Worm (Caenorhabditis elegans) whole organism, L2 larva: ENCODE measurements around the gene F16F9.4.

ENCODE experiments used
- C34F6.9 ChIP-seq: fragments of 150-350 bp; optimal IDR thresholded peaks from 2 replicates; lab custom pipeline; 2014; ENCODE audit warnings: missing biosample characterization, missing genetic modification characterization
- F13H6.1 ChIP-seq: sonication (generic microtip); optimal IDR thresholded peaks from 2 replicates; lab custom pipeline; 2016; ENCODE audit warnings: missing genetic modification characterization, missing compliant biosample characterization
- R02D3.7 ChIP-seq: fragments of 150-350 bp; optimal IDR thresholded peaks from 2 replicates; lab custom pipeline; 2014; ENCODE audit warnings: missing biosample characterization, missing genetic modification characterization
- alr-1 ChIP-seq: fragments of 150-350 bp; optimal IDR thresholded peaks from 2 replicates; lab custom pipeline; 2014; ENCODE audit warnings: missing biosample characterization, missing genetic modification characterization
- aly-2 ChIP-seq: fragments of 150-350 bp; optimal IDR thresholded peaks from 2 replicates; lab custom pipeline; 2014; ENCODE audit warnings: missing biosample characterization, missing genetic modification characterization
- ama-1 ChIP-seq: fragments of 150-350 bp; optimal IDR thresholded peaks from 2 replicates; lab custom pipeline; 2018; ENCODE audit warnings: inconsistent platforms
- ceh-16 ChIP-seq: fragments of 150-350 bp; optimal IDR thresholded peaks from 2 replicates; lab custom pipeline; 2014; ENCODE audit warnings: missing biosample characterization, missing genetic modification characterization
- ceh-82 ChIP-seq: fragments of 150-350 bp; optimal IDR thresholded peaks from 2 replicates; lab custom pipeline; 2014; ENCODE audit warnings: missing biosample characterization, missing genetic modification characterization
- crh-2 ChIP-seq: sonication (generic microtip); optimal IDR thresholded peaks from 2 replicates; lab custom pipeline; 2017; ENCODE audit warnings: missing biosample characterization, missing genetic modification characterization
- dmd-4 ChIP-seq: sonication (generic microtip); optimal IDR thresholded peaks from 2 replicates; lab custom pipeline; 2017; ENCODE audit warnings: missing biosample characterization, missing genetic modification characterization
- elt-1 ChIP-seq: fragments of 150-350 bp; optimal IDR thresholded peaks from 2 replicates; lab custom pipeline; 2014; ENCODE audit warnings: missing biosample characterization, missing genetic modification characterization
- elt-3 ChIP-seq: sonication (generic microtip); optimal IDR thresholded peaks from 2 replicates; lab custom pipeline; 2017; ENCODE audit warnings: missing biosample characterization, missing genetic modification characterization
- fos-1 ChIP-seq: fragments of 150-350 bp; optimal IDR thresholded peaks from 2 replicates; lab custom pipeline; 2014; ENCODE audit warnings: missing biosample characterization, missing genetic modification characterization
- gmeb-1 ChIP-seq: fragments of 150-350 bp; optimal IDR thresholded peaks from 2 replicates; lab custom pipeline; 2014; ENCODE audit warnings: missing biosample characterization, missing genetic modification characterization
- lin-11 ChIP-seq: fragments of 150-350 bp; sonication (generic microtip); optimal IDR thresholded peaks from 2 replicates; lab custom pipeline; 2014; ENCODE audit warnings: missing biosample characterization, missing genetic modification characterization, inconsistent platforms, mixed read lengths
- lin-39 ChIP-seq: fragments of 150-350 bp; optimal IDR thresholded peaks from 2 replicates; lab custom pipeline; 2014; ENCODE audit warnings: missing biosample characterization, missing genetic modification reagents, missing genetic modification characterization
- lsy-2 ChIP-seq, 2 experiments: fragments of 150-350 bp in 1 of 2; sonication (generic microtip) in 1 of 2; optimal IDR thresholded peaks; 2 replicates each; lab custom pipeline; 2014 to 2017; ENCODE audit warnings: missing biosample characterization in 2 of 2, missing genetic modification characterization in 2 of 2
- mab-5 ChIP-seq: fragments of 150-350 bp; optimal IDR thresholded peaks from 2 replicates; lab custom pipeline; 2014; ENCODE audit warnings: missing biosample characterization, missing genetic modification characterization
- mbf-1 ChIP-seq: sonication (generic microtip); optimal IDR thresholded peaks from 2 replicates; lab custom pipeline; 2017; ENCODE audit warnings: missing biosample characterization, missing genetic modification characterization
- mdl-1 ChIP-seq, 2 experiments: fragments of 150-350 bp in 1 of 2; sonication (generic microtip) in 1 of 2; optimal IDR thresholded peaks; 2 replicates each; lab custom pipeline; 2017; ENCODE audit warnings: missing biosample characterization in 2 of 2, missing genetic modification characterization in 2 of 2
- nhr-10 ChIP-seq: sonication (generic microtip); optimal IDR thresholded peaks from 2 replicates; lab custom pipeline; 2017; ENCODE audit warnings: missing biosample characterization, missing genetic modification characterization
- nhr-11 ChIP-seq: fragments of 150-350 bp; optimal IDR thresholded peaks from 2 replicates; lab custom pipeline; 2014; ENCODE audit warnings: missing biosample characterization, missing genetic modification characterization
- nhr-21 ChIP-seq: fragments of 150-350 bp; optimal IDR thresholded peaks from 2 replicates; lab custom pipeline; 2014; ENCODE audit warnings: missing biosample characterization, missing genetic modification characterization
- nhr-23 ChIP-seq: fragments of 150-350 bp; optimal IDR thresholded peaks from 2 replicates; lab custom pipeline; 2014; ENCODE audit warnings: missing biosample characterization, missing genetic modification reagents, missing genetic modification characterization
- nhr-237 ChIP-seq: fragments of 150-350 bp; optimal IDR thresholded peaks from 2 replicates; lab custom pipeline; 2014; ENCODE audit warnings: missing biosample characterization, missing genetic modification characterization
- nhr-25 ChIP-seq: fragments of 150-350 bp; sonication (generic microtip); optimal IDR thresholded peaks from 3 replicates; lab custom pipeline; 2014; ENCODE audit warnings: missing biosample characterization, missing genetic modification characterization
- sem-4 ChIP-seq: fragments of 150-350 bp; optimal IDR thresholded peaks from 2 replicates; lab custom pipeline; 2014; ENCODE audit warnings: missing biosample characterization, missing genetic modification reagents, missing genetic modification characterization
- skn-1 ChIP-seq: sonication (generic microtip); optimal IDR thresholded peaks from 2 replicates; lab custom pipeline; 2017; ENCODE audit warnings: missing biosample characterization, missing genetic modification characterization
- sma-3 ChIP-seq: sonication (generic microtip); optimal IDR thresholded peaks from 2 replicates; lab custom pipeline; 2016; ENCODE audit warnings: missing genetic modification reagents, missing genetic modification characterization, missing compliant biosample characterization
- sma-9 ChIP-seq, 2 experiments: fragments of 150-350 bp in 1 of 2; sonication (generic microtip) in 1 of 2; optimal IDR thresholded peaks; 2 replicates each; lab custom pipeline; 2014 to 2016; ENCODE audit warnings: missing genetic modification characterization in 2 of 2, mild to moderate bottlenecking in 1 of 2, missing biosample characterization in 1 of 2, missing compliant biosample characterization in 1 of 2, missing genetic modification reagents in 1 of 2, moderate library complexity in 1 of 2
- snpc-4 ChIP-seq: fragments of 150-350 bp; optimal IDR thresholded peaks from 2 replicates; lab custom pipeline; 2014; ENCODE audit warnings: missing biosample characterization, missing genetic modification characterization
- unc-62 ChIP-seq: fragments of 150-350 bp; optimal IDR thresholded peaks from 2 replicates; lab custom pipeline; 2014; ENCODE audit warnings: missing biosample characterization, missing genetic modification reagents, missing genetic modification characterization
- zag-1 ChIP-seq: fragments of 150-350 bp; optimal IDR thresholded peaks from 2 replicates; lab custom pipeline; 2014; ENCODE audit warnings: missing biosample characterization, missing genetic modification characterization
- ztf-1 ChIP-seq: fragments of 200-800 bp; sonication (Bioruptor generic); conservative IDR thresholded peaks from 2 replicates; pipeline ENCODE4 v1.3.6; 2022; ENCODE audit warnings: missing genetic modification characterization, missing compliant biosample characterization
- ztf-11 ChIP-seq: sonication (generic microtip); optimal IDR thresholded peaks from 2 replicates; lab custom pipeline; 2017; ENCODE audit warnings: missing biosample characterization, missing genetic modification characterization
- ztf-4 ChIP-seq: fragments of 150-350 bp; optimal IDR thresholded peaks from 2 replicates; lab custom pipeline; 2014; ENCODE audit warnings: missing biosample characterization, missing genetic modification characterization

F16F9.4 gene

ce11 chrX:8421594-8421993 is 41.6 kb downstream of the F16F9.4 start:
- TF ChIP-seq sma-3 (GFP tag; lab: Kevin White, UChicago), result no peak
- TF ChIP-seq snpc-4 (tag; lab: Kevin White, UChicago), result no peak
- TF ChIP-seq aly-2, result no peak
- no peak for TF ChIP-seq F13H6.1

ce11 chrX:8419252-8419651 is 43.9 kb downstream of the F16F9.4 start:
- TF ChIP-seq sma-9 (GFP tag; optimal IDR thresholded peaks at IDR 0.05; lab: Kevin White, UChicago), result peak; percentile 18
- no peak for TF ChIP-seq sma-9 (tag; optimal IDR thresholded peaks at IDR 0.05; lab: Kevin White, UChicago)
- TF ChIP-seq nhr-23 (tag; lab: Kevin White, UChicago), result no peak
- TF ChIP-seq mab-5, result no peak

DNA sequence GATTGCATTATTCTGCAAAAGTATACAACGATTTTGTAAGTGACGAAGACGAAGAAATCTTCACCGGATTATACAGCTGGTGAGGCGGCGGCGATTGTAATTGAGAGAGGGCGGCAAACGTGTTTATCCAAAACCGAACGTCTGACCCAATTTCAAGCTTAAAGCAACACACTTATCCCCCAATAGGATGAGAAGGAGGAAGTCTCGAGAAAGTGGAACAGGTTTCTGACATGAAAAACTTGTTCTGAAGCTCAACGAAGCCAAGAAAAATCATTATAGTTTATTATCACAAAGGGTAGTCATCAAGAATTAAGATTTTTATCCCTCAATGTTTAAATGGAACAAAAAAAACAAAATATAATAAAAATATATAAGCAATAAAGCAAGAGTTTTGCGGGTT is 44.8 kb downstream of the F16F9.4 start, which contains the start of gene spp-13:
Gene spp-13 (minus strand): TSS at position 143 of the 400 bp plus-strand sequence.
- TF ChIP-seq nhr-21 (tag; lab: Kevin White, UChicago) (peak; percentile 28), nhr-23 (tag; lab: Kevin White, UChicago) (no peak), sem-4 (tag; lab: Kevin White, UChicago) (peak; percentile 54), ztf-4 (tag; lab: Kevin White, UChicago) (no peak), unc-62 (GFP tag; lab: Kevin White, UChicago) (no peak), C34F6.9 (no peak), ama-1 (lab: Kevin White, UChicago) (no peak), lin-39 (no peak), aly-2 (no peak)

- no peak for TF ChIP-seq C34F6.9
- peak; percentile 19 for TF ChIP-seq fos-1 (tag; lab: Kevin White, UChicago)
Measured at ce11 chrX:8417727-8418126, 45.4 kb downstream of the F16F9.4 start.

DNA sequence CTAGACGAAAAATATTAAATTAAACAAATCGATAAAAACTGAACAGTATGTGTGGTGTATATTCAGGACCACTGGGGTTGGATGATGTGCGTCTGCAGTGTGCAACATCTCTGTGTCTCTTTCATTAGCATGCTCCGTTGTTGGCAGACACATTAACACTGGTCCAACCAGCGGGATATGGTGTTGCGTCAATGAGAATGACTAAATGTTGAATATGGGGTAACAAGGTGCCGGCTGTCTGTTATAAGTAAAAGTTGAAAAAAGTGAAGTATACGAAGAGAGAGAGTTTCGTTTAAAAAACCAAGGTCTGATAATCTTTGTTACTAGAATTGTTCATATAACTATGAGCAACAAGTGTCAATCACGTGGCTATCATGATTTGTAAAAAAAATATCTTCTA is 46.3 kb downstream of the F16F9.4 start, which contains the start of gene ced-8:
Gene ced-8 (minus strand): TSS at position 101 of the 400 bp plus-strand sequence.
- TF ChIP-seq gmeb-1 (tag; lab: Kevin White, UChicago), result no peak
- no peak for TF ChIP-seq zag-1 (tag; lab: Kevin White, UChicago)
- no peak for TF ChIP-seq nhr-11 (tag; lab: Kevin White, UChicago)
- TF ChIP-seq nhr-237 (tag; lab: Kevin White, UChicago), result no peak
- no peak for TF ChIP-seq ceh-16 (tag; lab: Kevin White, UChicago)
- no peak for TF ChIP-seq mbf-1 (tag; lab: Kevin White, UChicago)
- no peak for TF ChIP-seq mab-5
- TF ChIP-seq crh-2, result no peak
- no peak for TF ChIP-seq lin-39
- TF ChIP-seq unc-62 (GFP tag; lab: Kevin White, UChicago), result no peak
- no peak for TF ChIP-seq lsy-2 (tag; optimal IDR thresholded peaks at IDR 0.05; lab: Kevin White, UChicago)
- no peak for TF ChIP-seq ztf-1 (GFP tag; lab: Robert Waterston, UW)

- TF ChIP-seq aly-2 (no peak), elt-3 (tag; lab: Kevin White, UChicago) (no peak), skn-1 (tag; lab: Kevin White, UChicago) (no peak), mdl-1 (tag; optimal IDR thresholded peaks at IDR 0.05; lab: Kevin White, UChicago) (no peak), lin-11 (tag; lab: Kevin White, UChicago) (no peak), C34F6.9 (no peak), zag-1 (tag; lab: Kevin White, UChicago) (no peak), unc-62 (GFP tag; lab: Kevin White, UChicago) (no peak), nhr-11 (tag; lab: Kevin White, UChicago) (no peak), nhr-10 (tag; lab: Kevin White, UChicago) (no peak), ceh-82 (tag; lab: Kevin White, UChicago) (no peak), elt-1 (no peak), ztf-1 (GFP tag; lab: Robert Waterston, UW) (no peak), lsy-2 (tag; optimal IDR thresholded peaks at IDR 0.05; lab: Kevin White, UChicago) (no peak), nhr-25 (tag; lab: Kevin White, UChicago) (no peak), dmd-4 (tag; lab: Kevin White, UChicago) (no peak), F13H6.1 (no peak), ztf-11 (tag; lab: Kevin White, UChicago) (no peak), R02D3.7 (tag; lab: Kevin White, UChicago) (no peak), alr-1 (tag; lab: Kevin White, UChicago) (no peak)
Measured at ce11 chrX:8413130-8413529, 50.0 kb downstream of the F16F9.4 start, which contains the start of gene F08F1.4. Gene F08F1.4 (plus strand): TSS chrX:8413430.
